Fruit fly (Drosophila melanogaster): ENCODE results near the gene CG33658.

Gene CG33658

DNA sequence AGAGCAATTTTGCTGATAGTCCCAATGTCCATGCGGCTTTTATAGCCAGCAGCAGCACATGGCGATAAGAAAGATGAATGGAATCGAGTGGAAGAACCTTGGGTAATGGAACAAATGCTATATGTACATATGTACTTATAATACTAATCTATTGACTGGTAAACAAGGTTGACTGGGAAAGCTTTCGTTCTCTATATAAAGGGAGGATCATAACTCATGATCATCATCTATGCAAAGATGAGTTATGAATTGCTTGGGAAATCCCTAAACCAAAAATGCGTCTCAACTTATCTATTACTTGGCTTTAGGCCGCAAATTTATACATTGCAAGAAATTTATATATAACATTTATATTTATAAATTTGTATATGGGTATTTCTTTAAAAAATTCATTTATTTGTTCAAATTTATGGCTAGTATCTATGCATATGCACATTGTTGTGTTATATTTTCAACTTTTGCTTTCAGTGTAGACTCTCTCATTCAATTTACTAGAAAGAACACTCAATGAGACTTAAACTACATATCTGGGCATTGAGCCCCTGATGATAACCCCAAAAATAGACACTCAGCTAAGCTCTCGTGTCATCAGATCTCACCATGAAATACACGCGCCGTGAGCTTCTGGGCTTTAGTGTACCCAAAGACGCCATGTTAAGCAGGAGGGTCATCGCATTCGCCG lies 23.9 kb upstream of the CG33658 start, which contains the start of the genes Srg1 and Elal (continued):
- peak; percentile 51 for TF ChIP-seq sug (tag; optimal IDR thresholded peaks at IDR 0.05)
- TF ChIP-seq CG7556 (GFP tag; optimal IDR thresholded peaks at IDR 0.05) = peak; percentile 33
- TF ChIP-seq CG8089 (GFP tag; optimal IDR thresholded peaks at IDR 0.05) = no peak
- no peak for TF ChIP-seq CG9797 (GFP tag; optimal IDR thresholded peaks at IDR 0.05)
- no peak for TF ChIP-seq CG2875 (GFP tag; optimal IDR thresholded peaks at IDR 0.05)
- TF ChIP-seq Hmr (GFP tag; optimal IDR thresholded peaks at IDR 0.05) = peak; percentile 14
- peak; percentile 24 for TF ChIP-seq cwo (GFP tag; optimal IDR thresholded peaks at IDR 0.05)
- no peak for TF ChIP-seq CG16813 (GFP tag; IDR thresholded peaks at IDR 0.05; ENCODE audit: partially characterized antibody)
- no peak for TF ChIP-seq sisA (GFP tag; IDR thresholded peaks at IDR 0.05)
- peak; percentile 30 for TF ChIP-seq pfk (GFP tag; optimal IDR thresholded peaks at IDR 0.05)
- TF ChIP-seq Stat92E (GFP tag; optimal IDR thresholded peaks at IDR 0.05) = no peak
- peak; percentile 25 for TF ChIP-seq zen (tag; optimal IDR thresholded peaks at IDR 0.05)
- no peak for TF ChIP-seq jigr1 (GFP tag; IDR thresholded peaks at IDR 0.05)
- TF ChIP-seq CG13775 (GFP tag; optimal IDR thresholded peaks at IDR 0.05) = peak; percentile 7
- TF ChIP-seq Chrac-16 (GFP tag; optimal IDR thresholded peaks at IDR 0.05) = peak; percentile 4
- no peak for TF ChIP-seq Hr3 (GFP tag; optimal IDR thresholded peaks at IDR 0.05)
- TF ChIP-seq pan (optimal IDR thresholded peaks at IDR 0.05) = no peak
- TF ChIP-seq pan (GFP tag; optimal IDR thresholded peaks at IDR 0.05 in 1 of 2, IDR thresholded peaks at IDR 0.05 in 1 of 2) = no peak
- peak; percentile 25 for TF ChIP-seq CG2120 (GFP tag; optimal IDR thresholded peaks at IDR 0.05)
- no peak for TF ChIP-seq D19B (GFP tag; optimal IDR thresholded peaks at IDR 0.05)
- TF ChIP-seq Fer3 (tag; optimal IDR thresholded peaks at IDR 0.05) = no peak
- peak; percentile 31; the same call in 1 of the 2 replicates for TF ChIP-seq CG3847 (GFP tag; IDR thresholded peaks at IDR 0.05)
- TF ChIP-seq gsb-n (tag; optimal IDR thresholded peaks at IDR 0.05) = peak; percentile 5
- TF ChIP-seq CG32767 (GFP tag; IDR thresholded peaks at IDR 0.05) = no peak
- peak; percentile 41; the same call in 1 of the 3 replicates for TF ChIP-seq dysf (GFP tag; IDR thresholded peaks at IDR 0.05)
- peak; percentile 63 for TF ChIP-seq Med (GFP tag)
- no peak for TF ChIP-seq gce (GFP tag; IDR thresholded peaks at IDR 0.05)
- no peak for TF ChIP-seq oc (tag; optimal IDR thresholded peaks at IDR 0.05)
- TF ChIP-seq CG18599 (GFP tag; optimal IDR thresholded peaks at IDR 0.05) = peak; percentile 61
- peak; percentile 33; the same call in 1 of the 3 replicates for TF ChIP-seq CG11695 (GFP tag; IDR thresholded peaks at IDR 0.05)
- no peak for TF ChIP-seq Asciz (GFP tag; optimal IDR thresholded peaks at IDR 0.05)
- TF ChIP-seq sob (GFP tag; IDR thresholded peaks at IDR 0.05) = peak; percentile 56; the same call in 1 of the 2 replicates
- TF ChIP-seq CG34422 (GFP tag; IDR thresholded peaks at IDR 0.05) = no peak
- TF ChIP-seq CG2712 (tag; optimal IDR thresholded peaks at IDR 0.05) = peak; percentile 40
- peak; percentile 49 for TF ChIP-seq CG7839 (tag; optimal IDR thresholded peaks at IDR 0.05)
- TF ChIP-seq z (GFP tag; IDR thresholded peaks at IDR 0.05) = no peak
- TF ChIP-seq CG10654 (GFP tag; optimal IDR thresholded peaks at IDR 0.05) = no peak
- peak; percentile 15 for TF ChIP-seq phol (tag; optimal IDR thresholded peaks at IDR 0.05)
- 0 out of 2 replicates have a peak, but pooled peaks have one; percentile 39 for TF ChIP-seq ranshi (GFP tag; IDR thresholded peaks at IDR 0.05)
- peak; percentile 41 for TF ChIP-seq CoRest (tag; optimal IDR thresholded peaks at IDR 0.05)
- peak; percentile 41 for TF ChIP-seq nmo (GFP tag; optimal IDR thresholded peaks at IDR 0.05)
- no peak for TF ChIP-seq CG3065 (GFP tag; optimal IDR thresholded peaks at IDR 0.05)
